Fruit fly (Drosophila melanogaster): ENCODE results near the gene Syn.

Gene Syn

DNA sequence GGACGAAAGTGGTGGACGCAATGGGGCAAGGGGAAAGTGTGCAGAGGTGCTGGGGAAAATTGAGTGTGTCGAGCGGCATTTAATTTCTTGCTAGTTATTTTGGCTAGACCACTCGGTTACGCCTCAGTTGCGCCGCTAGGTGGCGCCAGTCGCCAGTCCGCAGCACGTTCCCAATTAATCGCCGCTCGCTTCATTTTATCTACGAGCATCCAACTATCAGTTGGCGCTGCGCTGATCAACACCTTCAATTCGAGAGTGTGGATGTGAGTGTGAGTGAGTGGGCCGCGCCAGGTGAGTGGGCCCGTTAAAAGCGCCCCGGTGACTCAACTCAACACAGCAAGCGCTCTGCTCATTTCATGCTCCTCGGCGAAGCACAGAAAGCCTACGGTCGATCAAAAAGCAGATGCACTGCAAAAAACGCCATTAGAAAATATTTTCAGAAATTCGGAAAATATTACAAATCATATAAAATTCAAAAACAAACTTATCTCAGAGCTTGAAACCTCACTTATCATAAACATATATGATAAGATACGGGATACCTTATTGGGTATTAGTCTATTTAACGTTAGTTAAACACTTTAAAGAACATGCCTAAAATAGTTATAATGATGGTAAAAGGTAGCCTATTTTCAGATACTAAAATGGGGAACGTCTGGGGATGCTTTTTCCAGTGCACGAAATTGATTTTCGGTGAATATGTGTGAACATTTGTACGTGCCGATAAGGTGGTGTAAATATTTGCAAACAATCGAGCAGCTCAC lies 77.8 kb downstream of the Syn start (continued):
- TF ChIP-seq Mio (GFP tag; optimal IDR thresholded peaks at IDR 0.05) = peak; percentile 64
- peak; percentile 74 for TF ChIP-seq tai (GFP tag; optimal IDR thresholded peaks at IDR 0.05)
- no peak for TF ChIP-seq jim (GFP tag; optimal IDR thresholded peaks at IDR 0.05)
- TF ChIP-seq fru (GFP tag; optimal IDR thresholded peaks at IDR 0.05) = peak; percentile 90
- TF ChIP-seq GATAd (GFP tag; optimal IDR thresholded peaks at IDR 0.05) = no peak
- peak; percentile 80 for TF ChIP-seq sv (GFP tag; optimal IDR thresholded peaks at IDR 0.05)
- TF ChIP-seq woc (GFP tag; optimal IDR thresholded peaks at IDR 0.05) = peak; percentile 70
- peak; percentile 95 for TF ChIP-seq HLH106 (tag; optimal IDR thresholded peaks at IDR 0.05)
- peak; percentile 77 for TF ChIP-seq brk (GFP tag; optimal IDR thresholded peaks at IDR 0.05)

DNA sequence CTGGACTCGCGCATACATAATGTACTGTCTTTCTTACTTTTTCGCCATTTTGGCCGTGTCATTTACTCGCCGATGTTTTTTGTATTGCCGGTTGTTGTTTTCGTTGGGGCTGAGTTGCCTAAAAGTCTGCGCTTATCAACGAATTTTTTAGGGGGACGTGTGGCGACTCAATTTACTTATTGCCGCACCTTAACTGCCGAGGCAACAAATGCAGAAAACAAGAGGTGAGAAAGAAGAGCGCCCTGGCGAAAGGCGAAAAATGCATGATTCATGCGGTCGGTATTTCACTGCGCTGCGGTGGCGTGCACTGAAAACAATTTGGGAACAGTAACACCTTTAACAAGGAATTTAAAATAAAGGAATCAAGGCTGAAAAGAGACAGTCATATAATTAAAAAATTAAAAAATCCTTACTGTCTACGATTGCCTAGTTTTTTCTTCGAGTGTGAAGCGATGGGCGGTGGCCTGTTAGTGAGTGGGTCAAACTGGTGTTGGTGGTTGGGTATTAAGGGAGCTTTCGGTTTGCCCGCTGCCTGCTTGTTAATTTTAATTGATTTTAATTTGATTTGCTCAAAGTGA lies 78.5 kb downstream of the Syn start:
- peak; percentile 52 for TF ChIP-seq Hr83 (GFP tag; optimal IDR thresholded peaks at IDR 0.05; ENCODE audit: poor library complexity, severe bottlenecking)
- TF ChIP-seq CG32264 (GFP tag; optimal IDR thresholded peaks at IDR 0.05) = peak; percentile 67
- peak; percentile 71 for TF ChIP-seq Sp1 (GFP tag; optimal IDR thresholded peaks at IDR 0.05)
- no peak for TF ChIP-seq Mio (GFP tag; optimal IDR thresholded peaks at IDR 0.05)
- TF ChIP-seq Myc (optimal IDR thresholded peaks at IDR 0.05) = no peak
- no peak for TF ChIP-seq Hr78 (GFP tag; optimal IDR thresholded peaks at IDR 0.05)
- peak; percentile 39 for TF ChIP-seq GATAd (GFP tag; optimal IDR thresholded peaks at IDR 0.05)
- TF ChIP-seq h (GFP tag; optimal IDR thresholded peaks at IDR 0.05) = peak; percentile 91
- TF ChIP-seq dsf (GFP tag; optimal IDR thresholded peaks at IDR 0.05; ENCODE audit: borderline replicate concordance) = peak; percentile 18
- peak; percentile 67 for TF ChIP-seq Hnf4 (GFP tag; optimal IDR thresholded peaks at IDR 0.05)
- peak; percentile 87 for TF ChIP-seq rgr (GFP tag; optimal IDR thresholded peaks at IDR 0.05)
- peak; percentile 91 for TF ChIP-seq br (GFP tag; optimal IDR thresholded peaks at IDR 0.05)
- peak; percentile 72 for TF ChIP-seq sage (GFP tag; optimal IDR thresholded peaks at IDR 0.05)
- peak; percentile 20 for TF ChIP-seq woc (GFP tag; optimal IDR thresholded peaks at IDR 0.05)
- TF ChIP-seq CrebA (GFP tag; optimal IDR thresholded peaks at IDR 0.05; ENCODE audit: borderline replicate concordance) = peak; percentile 9
- peak; percentile 31 for TF ChIP-seq CG9705 (GFP tag; optimal IDR thresholded peaks at IDR 0.05)
- peak in 1 of 2 experiments; percentile 84 for TF ChIP-seq foxo (GFP tag; optimal IDR thresholded peaks at IDR 0.05)
- TF ChIP-seq dl (GFP tag; optimal IDR thresholded peaks at IDR 0.05; ENCODE audit: insufficient read depth in 1 of 2, partially characterized antibody in 2 of 2) = no peak
- TF ChIP-seq ey (GFP tag; optimal IDR thresholded peaks at IDR 0.05) = peak; percentile 80
- TF ChIP-seq fru (GFP tag; optimal IDR thresholded peaks at IDR 0.05) = peak; percentile 83
- peak; percentile 37 for TF ChIP-seq brk (GFP tag; optimal IDR thresholded peaks at IDR 0.05)
- TF ChIP-seq dmrt93B (GFP tag; optimal IDR thresholded peaks at IDR 0.05) = peak; percentile 70
- TF ChIP-seq jim (GFP tag; optimal IDR thresholded peaks at IDR 0.05) = no peak
- peak; percentile 85 for TF ChIP-seq HLH106 (tag; optimal IDR thresholded peaks at IDR 0.05)
- TF ChIP-seq N (GFP tag; optimal IDR thresholded peaks at IDR 0.05) = no peak
- no peak for TF ChIP-seq tai (GFP tag; optimal IDR thresholded peaks at IDR 0.05)
- peak; percentile 76 for TF ChIP-seq OdsH (GFP tag; optimal IDR thresholded peaks at IDR 0.05)
- peak; percentile 57 for TF ChIP-seq psq (GFP tag; optimal IDR thresholded peaks at IDR 0.05)
- TF ChIP-seq Jra (GFP tag; optimal IDR thresholded peaks at IDR 0.05) = peak; percentile 67

DNA sequence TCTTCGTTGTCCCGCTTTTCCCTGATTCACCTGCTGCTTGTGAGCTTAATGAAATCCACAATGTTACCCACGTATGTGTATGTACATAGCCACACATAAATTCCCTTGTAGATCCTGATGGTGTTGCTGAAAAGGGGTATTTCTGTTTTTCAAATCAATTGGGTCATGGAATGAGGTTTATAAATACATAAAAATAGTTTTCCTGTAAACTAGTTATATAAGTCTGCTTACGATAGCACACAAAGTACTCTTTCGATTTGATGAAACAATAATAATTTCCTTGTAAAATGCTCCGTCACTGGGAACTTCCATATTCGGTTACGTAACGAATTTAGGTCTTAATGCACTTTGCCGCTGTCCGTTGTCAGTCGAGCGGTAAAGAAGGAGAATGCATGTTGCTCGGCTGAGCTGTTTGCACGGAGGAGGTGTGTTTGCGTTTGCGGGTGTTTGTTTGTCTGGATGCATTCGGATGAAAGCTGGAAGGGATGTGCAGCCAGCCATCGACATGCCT lies 79.5 kb downstream of the Syn start:
- TF ChIP-seq Myc (optimal IDR thresholded peaks at IDR 0.05) = no peak
- TF ChIP-seq Rel (GFP tag; optimal IDR thresholded peaks at IDR 0.05) = no peak
- no peak for TF ChIP-seq Rel (tag; optimal IDR thresholded peaks at IDR 0.05)
- no peak for TF ChIP-seq Hnf4 (GFP tag; optimal IDR thresholded peaks at IDR 0.05)
- TF ChIP-seq N (GFP tag; optimal IDR thresholded peaks at IDR 0.05) = no peak
- no peak for TF ChIP-seq woc (GFP tag; optimal IDR thresholded peaks at IDR 0.05)
- no peak for TF ChIP-seq Abd-B (GFP tag; optimal IDR thresholded peaks at IDR 0.05)
- TF ChIP-seq psq (GFP tag; optimal IDR thresholded peaks at IDR 0.05) = no peak
- no peak for TF ChIP-seq ey (GFP tag; optimal IDR thresholded peaks at IDR 0.05)
- TF ChIP-seq GATAd (GFP tag; optimal IDR thresholded peaks at IDR 0.05) = no peak
- TF ChIP-seq sage (GFP tag; optimal IDR thresholded peaks at IDR 0.05) = no peak
- no peak for TF ChIP-seq CG32264 (GFP tag; optimal IDR thresholded peaks at IDR 0.05)
